Worm (Caenorhabditis elegans) whole organism, late embryonic: Measurements from ENCODE around the gene idi-1.

ENCODE experiments used
- C38D4.7 ChIP-seq: fragments of 200-800 bp; sonication (Bioruptor generic); optimal IDR thresholded peaks from 2 replicates; lab custom pipeline; 2018; ENCODE audit warnings: mild to moderate bottlenecking, missing genetic modification characterization, moderate library complexity, missing compliant biosample characterization
- F13H6.1 ChIP-seq: sonication (generic microtip); optimal IDR thresholded peaks from 2 replicates; lab custom pipeline; 2016; ENCODE audit warnings: missing genetic modification characterization, missing compliant biosample characterization
- K02D7.2 ChIP-seq: sonication (generic microtip); optimal IDR thresholded peaks from 2 replicates; lab custom pipeline; 2017; ENCODE audit warnings: mild to moderate bottlenecking, missing genetic modification characterization, missing compliant biosample characterization
- K09A11.1 ChIP-seq: sonication (generic microtip); optimal IDR thresholded peaks from 2 replicates; lab custom pipeline; 2017; ENCODE audit warnings: antibody characterized with exemption, mild to moderate bottlenecking, missing genetic modification characterization, missing compliant biosample characterization; ENCODE audit not compliant: insufficient read depth
- Y22D7AL.16 ChIP-seq: sonication (generic microtip); optimal IDR thresholded peaks from 2 replicates; lab custom pipeline; 2016; ENCODE audit warnings: missing genetic modification characterization, missing compliant biosample characterization
- ama-1 ChIP-seq: fragments of 150-350 bp; optimal IDR thresholded peaks from 2 replicates; lab custom pipeline; 2014
- ceh-14 ChIP-seq: sonication (generic microtip); optimal IDR thresholded peaks from 2 replicates; lab custom pipeline; 2016; ENCODE audit warnings: missing genotype, missing genetic modification characterization, missing compliant biosample characterization
- ceh-18 ChIP-seq: sonication (generic microtip); optimal IDR thresholded peaks from 2 replicates; lab custom pipeline; 2016; ENCODE audit warnings: missing genetic modification characterization, missing compliant biosample characterization
- ceh-22 ChIP-seq: sonication (generic microtip); optimal IDR thresholded peaks from 2 replicates; lab custom pipeline; 2017; ENCODE audit warnings: missing biosample characterization, missing genetic modification characterization
- ceh-24 ChIP-seq: sonication (generic microtip); optimal IDR thresholded peaks from 2 replicates; lab custom pipeline; 2016; ENCODE audit warnings: mild to moderate bottlenecking, missing genetic modification characterization, missing compliant biosample characterization
- ceh-34 ChIP-seq: sonication (generic microtip); optimal IDR thresholded peaks from 2 replicates; lab custom pipeline; 2016; ENCODE audit warnings: mild to moderate bottlenecking, missing genetic modification characterization, missing compliant biosample characterization
- che-1 ChIP-seq: sonication (generic microtip); optimal IDR thresholded peaks from 2 replicates; lab custom pipeline; 2016; ENCODE audit warnings: mild to moderate bottlenecking, missing genetic modification characterization, missing compliant biosample characterization
- elt-4 ChIP-seq: sonication (generic microtip); optimal IDR thresholded peaks from 2 replicates; lab custom pipeline; 2016; ENCODE audit warnings: missing genetic modification characterization, missing compliant biosample characterization
- fax-1 ChIP-seq: sonication (generic microtip); optimal IDR thresholded peaks from 2 replicates; lab custom pipeline; 2016; ENCODE audit warnings: missing genotype, missing genetic modification characterization, missing compliant biosample characterization
- fkh-10 ChIP-seq: fragments of 150-350 bp; optimal IDR thresholded peaks from 2 replicates; lab custom pipeline; 2014; ENCODE audit warnings: missing biosample characterization, missing genetic modification reagents, missing genetic modification characterization
- gmeb-2 ChIP-seq: sonication (generic microtip); optimal IDR thresholded peaks from 2 replicates; lab custom pipeline; 2016; ENCODE audit warnings: missing genetic modification characterization, inconsistent platforms, missing compliant biosample characterization
- hlh-13 ChIP-seq: fragments of 200-800 bp; sonication (Bioruptor generic); optimal IDR thresholded peaks from 2 replicates; lab custom pipeline; 2018; ENCODE audit warnings: mild to moderate bottlenecking, missing genetic modification characterization, missing compliant biosample characterization
- hlh-30 ChIP-seq: sonication (generic microtip); optimal IDR thresholded peaks from 2 replicates; lab custom pipeline; 2017; ENCODE audit warnings: antibody characterized with exemption, missing genetic modification characterization, missing compliant biosample characterization; ENCODE audit not compliant: insufficient read depth
- hlh-6 ChIP-seq: sonication (generic microtip); optimal IDR thresholded peaks from 2 replicates; lab custom pipeline; 2016; ENCODE audit warnings: missing genotype, missing genetic modification characterization, missing compliant biosample characterization
- hlh-8 ChIP-seq: sonication (generic microtip); optimal IDR thresholded peaks from 2 replicates; lab custom pipeline; 2016; ENCODE audit warnings: missing genotype, missing genetic modification characterization, missing compliant biosample characterization
- lin-11 ChIP-seq: fragments of 200-800 bp; sonication (Bioruptor generic); optimal IDR thresholded peaks from 2 replicates; lab custom pipeline; 2018; ENCODE audit warnings: mild to moderate bottlenecking, missing genetic modification characterization, missing compliant biosample characterization
- madf-2 ChIP-seq: sonication (generic microtip); optimal IDR thresholded peaks from 2 replicates; lab custom pipeline; 2017; ENCODE audit warnings: missing genetic modification characterization, missing compliant biosample characterization
- mec-3 ChIP-seq: sonication (generic microtip); optimal IDR thresholded peaks from 2 replicates; lab custom pipeline; 2016; ENCODE audit warnings: borderline replicate concordance, missing genetic modification characterization, missing compliant biosample characterization
- nfya-1 ChIP-seq: sonication (generic microtip); optimal IDR thresholded peaks from 2 replicates; lab custom pipeline; 2017; ENCODE audit warnings: missing genetic modification characterization, mild to moderate bottlenecking, missing compliant biosample characterization, antibody characterized with exemption, moderate library complexity
- nhr-232 ChIP-seq: sonication (generic microtip); optimal IDR thresholded peaks from 2 replicates; lab custom pipeline; 2016; ENCODE audit warnings: missing genetic modification characterization, missing compliant biosample characterization
- npax-4 ChIP-seq: sonication (generic microtip); optimal IDR thresholded peaks from 2 replicates; lab custom pipeline; 2016; ENCODE audit warnings: missing genetic modification characterization, missing compliant biosample characterization
- odd-2 ChIP-seq: sonication (generic microtip); optimal IDR thresholded peaks from 2 replicates; lab custom pipeline; 2017; ENCODE audit warnings: antibody characterized with exemption, mild to moderate bottlenecking, missing genetic modification characterization, missing compliant biosample characterization
- pag-3 ChIP-seq: sonication (generic microtip); optimal IDR thresholded peaks from 2 replicates; lab custom pipeline; 2016; ENCODE audit warnings: missing compliant biosample characterization, missing genetic modification characterization, borderline replicate concordance
- pat-9 ChIP-seq: fragments of 200-800 bp; sonication (Bioruptor generic); optimal IDR thresholded peaks from 2 replicates; lab custom pipeline; 2018; ENCODE audit warnings: mild to moderate bottlenecking, missing genetic modification characterization, moderate library complexity, missing compliant biosample characterization
- pax-1 ChIP-seq: fragments of 150-350 bp; optimal IDR thresholded peaks from 2 replicates; lab custom pipeline; 2014; ENCODE audit warnings: missing biosample characterization, missing genetic modification characterization
- pha-2 ChIP-seq: sonication (generic microtip); optimal IDR thresholded peaks from 2 replicates; lab custom pipeline; 2017; ENCODE audit warnings: mild to moderate bottlenecking, missing genetic modification characterization, missing compliant biosample characterization
- pha-4 ChIP-seq: fragments of 150-350 bp; optimal IDR thresholded peaks from 2 replicates; lab custom pipeline; 2018; ENCODE audit warnings: missing biosample characterization, missing genetic modification reagents, missing genetic modification characterization
- ref-2 ChIP-seq: sonication (generic microtip); optimal IDR thresholded peaks from 2 replicates; lab custom pipeline; 2016; ENCODE audit warnings: missing genetic modification characterization, missing compliant biosample characterization
- sox-2 ChIP-seq: fragments of 200-800 bp; sonication (Bioruptor generic); IDR thresholded peaks from 2 replicates; pipeline ENCODE4 v1.3.6; 2022; ENCODE audit warnings: missing genetic modification reagents, missing genetic modification characterization, missing compliant biosample characterization
- syd-9 ChIP-seq: sonication (generic microtip); optimal IDR thresholded peaks from 2 replicates; lab custom pipeline; 2016; ENCODE audit warnings: mild to moderate bottlenecking, missing genetic modification characterization, moderate library complexity, missing compliant biosample characterization
- zip-5 ChIP-seq: sonication (generic microtip); optimal IDR thresholded peaks from 2 replicates; lab custom pipeline; 2016; ENCODE audit warnings: missing genetic modification characterization, missing compliant biosample characterization

Gene idi-1

DNA sequence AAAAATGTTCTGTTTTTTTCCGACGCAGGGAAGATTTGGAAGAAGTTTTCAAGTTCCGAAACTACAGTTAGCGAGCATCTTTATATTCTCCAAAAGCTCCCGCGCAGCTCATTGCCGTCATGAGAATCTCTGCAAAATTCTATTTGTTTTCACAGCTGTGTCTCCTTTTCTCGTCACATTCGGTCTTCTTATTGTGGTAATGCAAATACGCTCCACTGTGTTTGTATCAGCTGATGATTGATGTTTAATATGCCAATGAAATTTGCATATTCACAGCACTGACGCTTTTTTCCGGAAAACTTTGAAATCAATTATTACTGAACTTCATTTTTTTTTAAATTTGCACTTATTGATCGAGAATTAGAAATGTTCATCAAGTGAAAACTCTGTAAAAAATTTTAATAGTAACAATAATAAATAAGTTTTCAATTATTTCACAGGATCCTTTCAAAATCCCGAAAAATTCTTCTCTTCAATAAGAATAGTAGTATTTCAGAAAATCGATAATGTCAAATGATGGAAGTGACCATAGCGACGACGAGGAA is 1.6 kb downstream of the idi-1 start, which contains the start of gene K06H7.2 (continued):
- TF ChIP-seq npax-4 (tag; lab: Kevin White, UChicago) (no peak), elt-4 (tag; lab: Kevin White, UChicago) (no peak), hlh-6 (tag; lab: Kevin White, UChicago) (no peak), pax-1 (tag; lab: Kevin White, UChicago) (no peak), ceh-22 (tag; lab: Kevin White, UChicago) (no peak)
- TF ChIP-seq, all 69 proteins: peak for 9

DNA sequence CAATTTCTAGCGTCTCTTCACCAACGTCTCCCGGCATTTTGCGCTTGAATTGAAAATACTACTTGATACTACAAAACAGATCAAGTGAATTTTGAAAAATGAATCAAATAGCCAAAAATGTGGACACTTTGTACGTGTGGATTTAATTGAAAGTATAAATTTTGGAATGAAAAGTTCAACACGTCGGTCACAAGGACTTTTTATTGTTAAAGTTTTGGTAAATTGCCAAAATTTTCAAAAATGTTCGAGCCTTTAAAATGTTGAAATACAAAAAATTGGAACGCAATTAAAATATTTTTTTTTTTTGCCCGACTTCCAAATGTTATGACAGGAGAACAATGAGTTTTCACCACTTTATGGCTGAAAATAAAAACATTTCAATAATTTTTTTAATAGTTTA is 6.6 kb downstream of the idi-1 start, which contains the start of gene K06H7.8:
Gene K06H7.8 (minus strand): TSS at position 101 of the 400 bp plus-strand sequence.
- TF ChIP-seq fax-1 (tag; lab: Kevin White, UChicago) (no peak), ceh-24 (tag; lab: Kevin White, UChicago) (no peak), lin-11 (tag; lab: Kevin White, UChicago) (no peak), pax-1 (tag; lab: Kevin White, UChicago) (no peak), che-1 (tag; lab: Kevin White, UChicago) (no peak), syd-9 (tag; lab: Kevin White, UChicago) (no peak), Y22D7AL.16 (tag; lab: Kevin White, UChicago) (no peak), pha-4 (no peak), fkh-10 (GFP tag; lab: Kevin White, UChicago) (no peak), hlh-13 (no peak), hlh-8 (tag; lab: Kevin White, UChicago) (no peak), pag-3 (no peak), C38D4.7 (GFP tag; lab: Kevin White, UChicago) (no peak), ref-2 (tag; lab: Kevin White, UChicago) (no peak), nfya-1 (tag; lab: Kevin White, UChicago) (no peak)
- TF ChIP-seq, all 69 proteins: peak for 0

DNA sequence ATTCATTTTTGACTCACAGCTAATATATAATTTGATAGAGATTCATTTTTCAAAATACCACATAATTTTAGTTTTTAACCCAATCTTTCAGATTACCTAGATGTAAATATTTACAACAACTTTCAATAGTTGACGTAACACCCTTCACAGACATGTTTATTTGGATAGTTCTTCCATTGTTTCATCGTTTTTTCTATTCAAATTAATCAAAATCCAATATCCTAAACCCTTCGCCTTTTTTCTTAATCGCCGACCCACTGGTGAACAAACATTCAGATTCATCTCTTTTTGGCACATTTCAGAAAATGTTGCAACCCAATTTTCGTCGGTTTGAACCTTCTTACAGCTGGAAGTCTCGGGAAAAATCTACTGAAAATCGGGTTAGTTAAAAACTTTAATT is 7.5 kb downstream of the idi-1 start, which contains the start of gene K06H7.1:
Gene K06H7.1 (plus strand): TSS at position 301 of the 400 bp plus-strand sequence.
- TF ChIP-seq ceh-14 (tag; lab: Kevin White, UChicago) = no peak
- TF ChIP-seq K09A11.1 (tag; lab: Kevin White, UChicago) = no peak
- no peak for TF ChIP-seq ref-2 (tag; lab: Kevin White, UChicago)
- TF ChIP-seq elt-4 (tag; lab: Kevin White, UChicago) = no peak
- no peak for TF ChIP-seq hlh-30 (tag; lab: Kevin White, UChicago)
- TF ChIP-seq Y22D7AL.16 (tag; lab: Kevin White, UChicago) = no peak
- TF ChIP-seq ceh-34 (tag; lab: Kevin White, UChicago) = no peak
- TF ChIP-seq nhr-232 (tag; lab: Kevin White, UChicago) = no peak
- no peak for TF ChIP-seq zip-5 (tag; lab: Kevin White, UChicago)
- no peak for TF ChIP-seq F13H6.1 (tag; lab: Kevin White, UChicago)
- TF ChIP-seq ceh-18 (tag; lab: Kevin White, UChicago) = no peak
- no peak for TF ChIP-seq lin-11 (tag; lab: Kevin White, UChicago)
- TF ChIP-seq nfya-1 (tag; lab: Kevin White, UChicago) = no peak
- no peak for TF ChIP-seq odd-2 (tag; lab: Kevin White, UChicago)
- TF ChIP-seq mec-3 = no peak
- no peak for TF ChIP-seq pha-2 (tag; lab: Kevin White, UChicago)
- TF ChIP-seq hlh-6 (tag; lab: Kevin White, UChicago) = no peak
- no peak for TF ChIP-seq pat-9 (tag; lab: Kevin White, UChicago)

DNA sequence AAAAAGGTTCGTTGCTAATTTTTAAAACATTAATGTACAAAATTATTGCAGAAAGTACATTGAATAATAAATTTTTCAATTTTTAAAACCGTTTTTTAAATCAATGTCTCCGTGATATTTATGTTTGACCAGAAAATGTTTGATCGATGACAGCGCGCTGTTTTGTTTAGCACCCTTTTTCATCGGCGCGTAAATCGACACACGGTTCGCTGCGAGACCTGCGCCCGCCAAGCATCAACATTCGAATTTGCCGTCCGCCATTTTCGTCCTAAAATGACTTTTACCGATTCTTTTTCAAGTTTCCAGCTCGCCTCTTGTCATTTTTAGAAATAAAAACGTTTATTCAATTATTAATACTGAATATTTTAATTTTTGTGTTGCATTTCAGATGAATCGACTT is 9.5 kb downstream of the idi-1 start, which contains the start of gene plk-1:
Gene plk-1 (plus strand): TSS at position 389 of the 400 bp plus-strand sequence.
- TF ChIP-seq nfya-1 (tag; lab: Kevin White, UChicago) (peak; percentile 26), Y22D7AL.16 (tag; lab: Kevin White, UChicago) (no peak)

- TF ChIP-seq K02D7.2 (tag; lab: Kevin White, UChicago) = no peak
- no peak for TF ChIP-seq hlh-30 (tag; lab: Kevin White, UChicago)
- no peak for TF ChIP-seq sox-2 (GFP tag; lab: Robert Waterston, UW)
- no peak for TF ChIP-seq gmeb-2 (tag; lab: Kevin White, UChicago)
- TF ChIP-seq madf-2 (tag; lab: Kevin White, UChicago) = no peak
- TF ChIP-seq fax-1 (tag; lab: Kevin White, UChicago) = no peak
- TF ChIP-seq ama-1 (lab: Kevin White, UChicago) = no peak
Observed at ce11 chrIII:8105771-8106170, 14.3 kb downstream of the idi-1 start.
